1 fruit fly cellular context compared by ENCODE assay signal in the genomic region with DNA sequence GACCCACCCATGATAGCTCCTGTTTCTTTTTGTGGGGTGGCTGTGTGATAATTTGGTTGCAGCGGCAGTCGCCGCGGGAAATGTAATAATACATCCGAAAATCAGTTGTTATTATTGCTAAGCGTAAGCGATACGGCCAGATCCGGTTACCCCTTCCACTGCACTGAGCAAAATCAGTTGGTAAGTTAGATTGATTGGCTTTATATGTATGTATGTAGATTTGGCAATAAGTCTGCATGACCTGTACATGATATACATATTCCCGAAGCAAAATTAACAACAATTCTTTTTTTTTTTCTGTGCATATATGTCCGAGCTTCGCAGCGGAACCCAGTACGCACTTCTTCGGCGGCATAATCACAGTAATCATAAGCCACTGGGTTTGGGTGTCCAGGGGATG.
TF ChIP-seq lines count a peak whose summit lies in the region.

No protein-coding gene starts in this region.

TF ChIP-seq in whole organism, embryonic, 481 proteins besides CTCF, POLR2A, EP300 and RAD21 (continued from another document and continues in another):
- TF ChIP-seq chinmo (GFP tag; IDR thresholded peaks at IDR 0.05; lab: Robert Waterston, UW; ENCODE audit: partially characterized antibody) (no peak), mirr (GFP tag; optimal IDR thresholded peaks at IDR 0.05; lab: Kevin White, UChicago) (no peak), gem (tag; optimal IDR thresholded peaks at IDR 0.05; lab: Kevin White, UChicago) (peak; percentile 63), CG13775 (GFP tag; optimal IDR thresholded peaks at IDR 0.05; lab: Kevin White, UChicago) (peak; percentile 13), CG8359 (GFP tag; optimal IDR thresholded peaks at IDR 0.05; lab: Kevin White, UChicago; ENCODE audit: borderline replicate concordance) (no peak), stc (GFP tag; IDR thresholded peaks at IDR 0.05; lab: Robert Waterston, UW) (no peak), CG11398 (GFP tag; optimal IDR thresholded peaks at IDR 0.05; lab: Kevin White, UChicago) (no peak), CG2678 (tag; optimal IDR thresholded peaks at IDR 0.05; lab: Kevin White, UChicago) (peak; percentile 47), mld (GFP tag; IDR thresholded peaks at IDR 0.05; lab: Robert Waterston, UW; ENCODE audit: partially characterized antibody) (no peak), Ssrp (tag; optimal IDR thresholded peaks at IDR 0.05; lab: Kevin White, UChicago) (peak; percentile 31), CG4854 (GFP tag; optimal IDR thresholded peaks at IDR 0.05; lab: Kevin White, UChicago) (no peak), phol (tag; optimal IDR thresholded peaks at IDR 0.05; lab: Kevin White, UChicago) (peak; percentile 40), CG17612 (GFP tag; IDR thresholded peaks at IDR 0.05; lab: Robert Waterston, UW) (no peak), bigmax (GFP tag; optimal IDR thresholded peaks at IDR 0.05; lab: Kevin White, UChicago) (no peak), Oaz (GFP tag; IDR thresholded peaks at IDR 0.05; lab: Robert Waterston, UW) (no peak), nerfin-1 (tag; optimal IDR thresholded peaks at IDR 0.05; lab: Kevin White, UChicago) (peak; percentile 49), Hr78 (GFP tag; optimal IDR thresholded peaks at IDR 0.05; lab: Kevin White, UChicago) (no peak), CG30431 (GFP tag; optimal IDR thresholded peaks at IDR 0.05; lab: Kevin White, UChicago) (peak; percentile 2), bowl (GFP tag; IDR thresholded peaks at IDR 0.05; lab: Robert Waterston, UW) (no peak), CG32772 (GFP tag; IDR thresholded peaks at IDR 0.05; lab: Robert Waterston, UW) (0 out of 2 replicates have a peak, but pooled peaks have one; percentile 35), CG30403 (GFP tag; optimal IDR thresholded peaks at IDR 0.05; lab: Kevin White, UChicago) (peak; percentile 26), CG7271 (tag; optimal IDR thresholded peaks at IDR 0.05; lab: Kevin White, UChicago) (no peak), CG15011 (GFP tag; optimal IDR thresholded peaks at IDR 0.05; lab: Kevin White, UChicago) (no peak), Hmr (GFP tag; optimal IDR thresholded peaks at IDR 0.05; lab: Kevin White, UChicago) (no peak), CoRest (tag; optimal IDR thresholded peaks at IDR 0.05; lab: Kevin White, UChicago) (peak; percentile 22), CG31388 (GFP tag; optimal IDR thresholded peaks at IDR 0.05; lab: Kevin White, UChicago) (no peak), CG2712 (tag; optimal IDR thresholded peaks at IDR 0.05; lab: Kevin White, UChicago) (peak; percentile 58), yki (optimal IDR thresholded peaks at IDR 0.05; lab: Kevin White, UChicago) (no peak), CG7928 (GFP tag; optimal IDR thresholded peaks at IDR 0.05; lab: Kevin White, UChicago) (no peak), CG18619 (GFP tag; optimal IDR thresholded peaks at IDR 0.05; lab: Kevin White, UChicago) (no peak), Sox100B (GFP tag; optimal IDR thresholded peaks at IDR 0.05; lab: Kevin White, UChicago) (peak; percentile 6), CG10274 (GFP tag; optimal IDR thresholded peaks at IDR 0.05; lab: Kevin White, UChicago) (no peak), CG15479 (GFP tag; optimal IDR thresholded peaks at IDR 0.05; lab: Kevin White, UChicago) (no peak), CG34422 (GFP tag; IDR thresholded peaks at IDR 0.05; lab: Robert Waterston, UW) (peak; percentile 32; the same call in 1 of the 3 replicates), Neu2 (GFP tag; optimal IDR thresholded peaks at IDR 0.05; lab: Kevin White, UChicago; ENCODE audit: borderline replicate concordance) (no peak), z (GFP tag; IDR thresholded peaks at IDR 0.05; lab: Robert Waterston, UW) (no peak), scrt (GFP tag; optimal IDR thresholded peaks at IDR 0.05; lab: Kevin White, UChicago) (no peak), CG7556 (GFP tag; optimal IDR thresholded peaks at IDR 0.05; lab: Kevin White, UChicago) (peak; percentile 13), CG9215 (GFP tag; IDR thresholded peaks at IDR 0.05; lab: Robert Waterston, UW) (no peak), H15 (GFP tag; IDR thresholded peaks at IDR 0.05; lab: Robert Waterston, UW) (no peak), HHEX (GFP tag; optimal IDR thresholded peaks at IDR 0.05; lab: Kevin White, UChicago) (no peak), E2f2 (GFP tag; IDR thresholded peaks at IDR 0.05; lab: Robert Waterston, UW) (peak; percentile 15; the same call in 1 of the 2 replicates), CG6654 (GFP tag; optimal IDR thresholded peaks at IDR 0.05; lab: Kevin White, UChicago) (peak; percentile 10), slp2 (GFP tag; optimal IDR thresholded peaks at IDR 0.05; lab: Kevin White, UChicago) (peak; percentile 3), CG18599 (GFP tag; optimal IDR thresholded peaks at IDR 0.05; lab: Kevin White, UChicago) (no peak), hbn (GFP tag; IDR thresholded peaks at IDR 0.05; lab: Robert Waterston, UW; ENCODE audit: partially characterized antibody) (no peak), CG31224 (GFP tag; IDR thresholded peaks at IDR 0.05; lab: Robert Waterston, UW) (no peak), chif (GFP tag; optimal IDR thresholded peaks at IDR 0.05; lab: Kevin White, UChicago) (peak; percentile 43 to 47), ham (GFP tag; IDR thresholded peaks at IDR 0.05; lab: Robert Waterston, UW) (no peak), Hand (GFP tag; optimal IDR thresholded peaks at IDR 0.05; lab: Kevin White, UChicago) (no peak), sens (GFP tag; lab: Kevin White, UChicago) (peak; percentile 94), CG14710 (tag; optimal IDR thresholded peaks at IDR 0.05; lab: Kevin White, UChicago) (peak; percentile 42), CG1529 (GFP tag; optimal IDR thresholded peaks at IDR 0.05; lab: Kevin White, UChicago) (no peak), kah (GFP tag; optimal IDR thresholded peaks at IDR 0.05; lab: Kevin White, UChicago) (no peak), CG11504 (tag; optimal IDR thresholded peaks at IDR 0.05; lab: Kevin White, UChicago) (peak; percentile 52), unpg (GFP tag; optimal IDR thresholded peaks at IDR 0.05; lab: Kevin White, UChicago) (peak; percentile 44), dmrt99B (tag; optimal IDR thresholded peaks at IDR 0.05; lab: Kevin White, UChicago) (peak; percentile 58), bcd (GFP tag; optimal IDR thresholded peaks at IDR 0.05; lab: Kevin White, UChicago) (peak; percentile 26), Optix (GFP tag; IDR thresholded peaks at IDR 0.05; lab: Robert Waterston, UW) (peak; percentile 49; the same call in 1 of the 3 replicates), caup (GFP tag; optimal IDR thresholded peaks at IDR 0.05; lab: Kevin White, UChicago; ENCODE audit: severe bottlenecking) (no peak), gsb-n (tag; optimal IDR thresholded peaks at IDR 0.05; lab: Kevin White, UChicago) (peak; percentile 13), Xrp1 (GFP tag; IDR thresholded peaks at IDR 0.05; lab: Robert Waterston, UW) (peak; percentile 68), CG4424 (GFP tag; optimal IDR thresholded peaks at IDR 0.05; lab: Kevin White, UChicago) (peak; percentile 38), tap (tag; optimal IDR thresholded peaks at IDR 0.05; lab: Kevin White, UChicago) (no peak), pros (GFP tag; optimal IDR thresholded peaks at IDR 0.05; lab: Kevin White, UChicago) (peak; percentile 48), prd (optimal IDR thresholded peaks at IDR 0.05; lab: Kevin White, UChicago) (no peak), prd (GFP tag; IDR thresholded peaks at IDR 0.05; lab: Robert Waterston, UW) (peak; percentile 55; the same call in 1 of the 3 replicates), al (GFP tag; IDR thresholded peaks at IDR 0.05; lab: Robert Waterston, UW) (no peak), CG6765 (GFP tag; optimal IDR thresholded peaks at IDR 0.05; lab: Kevin White, UChicago) (no peak), PHDP (tag; optimal IDR thresholded peaks at IDR 0.05; lab: Kevin White, UChicago) (peak; percentile 6), inv (GFP tag; IDR thresholded peaks at IDR 0.05; lab: Robert Waterston, UW; ENCODE audit: partially characterized antibody) (no peak), CG8944 (GFP tag; optimal IDR thresholded peaks at IDR 0.05; lab: Kevin White, UChicago) (peak; percentile 29), Hmx (GFP tag; optimal IDR thresholded peaks at IDR 0.05; lab: Kevin White, UChicago) (no peak), trem (tag; optimal IDR thresholded peaks at IDR 0.05; lab: Kevin White, UChicago) (no peak), ind (GFP tag; optimal IDR thresholded peaks at IDR 0.05; lab: Kevin White, UChicago) (peak; percentile 35), CG17361 (GFP tag; IDR thresholded peaks at IDR 0.05; lab: Robert Waterston, UW) (peak; percentile 38; the same call in 1 of the 3 replicates), CG8924 (tag; optimal IDR thresholded peaks at IDR 0.05; lab: Kevin White, UChicago) (peak; percentile 12), CG16815 (GFP tag; optimal IDR thresholded peaks at IDR 0.05; lab: Kevin White, UChicago) (peak; percentile 7), tup (GFP tag; optimal IDR thresholded peaks at IDR 0.05; lab: Kevin White, UChicago) (no peak), trh (GFP tag; optimal IDR thresholded peaks at IDR 0.05; lab: Kevin White, UChicago) (no peak), ERR (GFP tag; optimal IDR thresholded peaks at IDR 0.05; lab: Kevin White, UChicago) (no peak), CG1832 (GFP tag; optimal IDR thresholded peaks at IDR 0.05; lab: Kevin White, UChicago) (no peak), CG9817 (tag; optimal IDR thresholded peaks at IDR 0.05; lab: Kevin White, UChicago) (no peak), twi (tag; optimal IDR thresholded peaks at IDR 0.05; lab: Kevin White, UChicago) (no peak), grau (tag; optimal IDR thresholded peaks at IDR 0.05; lab: Kevin White, UChicago) (no peak), Awh (GFP tag; IDR thresholded peaks at IDR 0.05; lab: Robert Waterston, UW) (peak; percentile 59; the same call in 1 of the 2 replicates), pnt (GFP tag; optimal IDR thresholded peaks at IDR 0.05; lab: Kevin White, UChicago) (peak; percentile 31), CG15601 (tag; optimal IDR thresholded peaks at IDR 0.05; lab: Kevin White, UChicago) (no peak), Dip3 (GFP tag; optimal IDR thresholded peaks at IDR 0.05; lab: Kevin White, UChicago) (no peak), NC2α (GFP tag; optimal IDR thresholded peaks at IDR 0.05; lab: Kevin White, UChicago) (no peak), fd96Cb (tag; optimal IDR thresholded peaks at IDR 0.05; lab: Kevin White, UChicago) (peak; percentile 47), CG5953 (GFP tag; IDR thresholded peaks at IDR 0.05; lab: Robert Waterston, UW) (no peak), cas (GFP tag; IDR thresholded peaks at IDR 0.05; lab: Robert Waterston, UW) (no peak), gcm (GFP tag; optimal IDR thresholded peaks at IDR 0.05; lab: Kevin White, UChicago) (no peak), Chrac-16 (GFP tag; optimal IDR thresholded peaks at IDR 0.05; lab: Kevin White, UChicago) (peak; percentile 32), CG15514 (GFP tag; optimal IDR thresholded peaks at IDR 0.05; lab: Kevin White, UChicago) (no peak), az2 (GFP tag; optimal IDR thresholded peaks at IDR 0.05; lab: Kevin White, UChicago) (peak; percentile 43), CG31441 (GFP tag; IDR thresholded peaks at IDR 0.05; lab: Robert Waterston, UW) (peak; percentile 50; the same call in 1 of the 2 replicates), disco-r (GFP tag; optimal IDR thresholded peaks at IDR 0.05; lab: Kevin White, UChicago) (peak; percentile 5), mam (GFP tag; optimal IDR thresholded peaks at IDR 0.05; lab: Kevin White, UChicago) (no peak), CG18262 (tag; optimal IDR thresholded peaks at IDR 0.05; lab: Kevin White, UChicago) (peak; percentile 31), luna (GFP tag; optimal IDR thresholded peaks at IDR 0.05; lab: Kevin White, UChicago) (no peak), CG17385 (GFP tag; optimal IDR thresholded peaks at IDR 0.05; lab: Kevin White, UChicago) (peak; percentile 21), CG10366 (GFP tag; IDR thresholded peaks at IDR 0.05; lab: Robert Waterston, UW) (peak; percentile 31; the same call in 1 of the 2 replicates), jumu (GFP tag; optimal IDR thresholded peaks at IDR 0.05; lab: Kevin White, UChicago) (peak; percentile 29), Bdp1 (GFP tag; optimal IDR thresholded peaks at IDR 0.05; lab: Kevin White, UChicago) (no peak), Dip2 (GFP tag; IDR thresholded peaks at IDR 0.05; lab: Robert Waterston, UW) (no peak), Six4 (GFP tag; optimal IDR thresholded peaks at IDR 0.05; lab: Kevin White, UChicago) (peak; percentile 27), CG34376 (GFP tag; optimal IDR thresholded peaks at IDR 0.05; lab: Kevin White, UChicago) (no peak), CG2120 (GFP tag; optimal IDR thresholded peaks at IDR 0.05; lab: Kevin White, UChicago) (no peak), CG13624 (GFP tag; optimal IDR thresholded peaks at IDR 0.05; lab: Kevin White, UChicago) (no peak), slbo (GFP tag; IDR thresholded peaks at IDR 0.05; lab: Robert Waterston, UW) (peak; percentile 34; the same call in 1 of the 2 replicates), Ets65A (GFP tag; lab: Kevin White, UChicago) (peak; percentile 78), dmrt11E (tag; optimal IDR thresholded peaks at IDR 0.05; lab: Kevin White, UChicago) (peak; percentile 51), tio (GFP tag; optimal IDR thresholded peaks at IDR 0.05; lab: Kevin White, UChicago) (no peak), Oli (tag; optimal IDR thresholded peaks at IDR 0.05; lab: Kevin White, UChicago) (peak; percentile 41), ewg (GFP tag; optimal IDR thresholded peaks at IDR 0.05; lab: Kevin White, UChicago) (peak; percentile 6), CG2202 (tag; optimal IDR thresholded peaks at IDR 0.05; lab: Kevin White, UChicago) (peak; percentile 7), HLHmδ (GFP tag; optimal IDR thresholded peaks at IDR 0.05; lab: Kevin White, UChicago) (no peak), jing (GFP tag; optimal IDR thresholded peaks at IDR 0.05; lab: Kevin White, UChicago) (peak; percentile 4), CG34224 (GFP tag; IDR thresholded peaks at IDR 0.05; lab: Robert Waterston, UW; ENCODE audit: partially characterized antibody) (no peak), Blimp-1 (GFP tag; optimal IDR thresholded peaks at IDR 0.05; lab: Kevin White, UChicago) (peak; percentile 54), dm (GFP tag; optimal IDR thresholded peaks at IDR 0.05; lab: Kevin White, UChicago) (no peak), CkIIα-i1 (GFP tag; IDR thresholded peaks at IDR 0.05; lab: Robert Waterston, UW) (no peak), CG14667 (GFP tag; IDR thresholded peaks at IDR 0.05; lab: Robert Waterston, UW) (no peak), Ets97D (GFP tag; optimal IDR thresholded peaks at IDR 0.05; lab: Kevin White, UChicago) (no peak), CG1602 (GFP tag; optimal IDR thresholded peaks at IDR 0.05; lab: Kevin White, UChicago) (peak; percentile 22), lov (optimal IDR thresholded peaks at IDR 0.05; lab: Kevin White, UChicago) (no peak), lov (GFP tag; IDR thresholded peaks at IDR 0.05; lab: Robert Waterston, UW) (0 out of 3 replicates have a peak, but pooled peaks have one; percentile 43)
